Worm (Caenorhabditis elegans) whole organism, mixed stage, embryonic: ENCODE measurements around the gene try-13.

Experiments used
- M03D4.4 ChIP-seq: sonication (generic microtip); optimal IDR thresholded peaks from 2 replicates; lab custom pipeline; 2017; ENCODE audit warnings: mild to moderate bottlenecking, missing genetic modification characterization, missing compliant biosample characterization
- bed-3 ChIP-seq: fragments of 200-800 bp; sonication (Bioruptor generic); optimal IDR thresholded peaks from 3 replicates; lab custom pipeline; 2018; ENCODE audit warnings: mild to moderate bottlenecking, missing genetic modification characterization, moderate library complexity, missing compliant biosample characterization
- blmp-1 ChIP-seq: fragments of 150-350 bp; optimal IDR thresholded peaks from 2 replicates; lab custom pipeline; 2014; ENCODE audit warnings: missing biosample characterization, missing genetic modification characterization
- ceh-43 ChIP-seq: fragments of 200-800 bp; sonication (Bioruptor generic); optimal IDR thresholded peaks from 2 replicates; lab custom pipeline; 2018; ENCODE audit warnings: mild to moderate bottlenecking, missing genetic modification characterization, moderate library complexity, missing compliant biosample characterization
- ces-1 ChIP-seq: fragments of 150-350 bp; optimal IDR thresholded peaks from 2 replicates; lab custom pipeline; 2014; ENCODE audit warnings: missing biosample characterization, missing genetic modification reagents, missing genetic modification characterization
- cnd-1 ChIP-seq: fragments of 200-800 bp; sonication (Bioruptor generic); optimal IDR thresholded peaks from 2 replicates; lab custom pipeline; 2018; ENCODE audit warnings: mild to moderate bottlenecking, missing genetic modification characterization, missing compliant biosample characterization
- elt-1 ChIP-seq: sonication (generic microtip); optimal IDR thresholded peaks from 2 replicates; lab custom pipeline; 2017; ENCODE audit warnings: missing genetic modification characterization, mild to moderate bottlenecking, missing compliant biosample characterization, antibody characterized with exemption, moderate library complexity, borderline replicate concordance; ENCODE audit not compliant: insufficient read depth
- elt-3 ChIP-seq: fragments of 150-350 bp; optimal IDR thresholded peaks from 2 replicates; lab custom pipeline; 2014; ENCODE audit warnings: missing biosample characterization, missing genetic modification characterization
- flh-1 ChIP-seq: fragments of 200-800 bp; sonication (Bioruptor generic); optimal IDR thresholded peaks from 2 replicates; lab custom pipeline; 2018; ENCODE audit warnings: mild to moderate bottlenecking, missing genetic modification characterization, moderate library complexity, missing compliant biosample characterization
- ham-2 ChIP-seq: fragments of 200-800 bp; sonication (Bioruptor generic); optimal IDR thresholded peaks from 2 replicates; lab custom pipeline; 2018; ENCODE audit warnings: mild to moderate bottlenecking, missing genetic modification characterization, missing compliant biosample characterization
- hlh-1 ChIP-seq: fragments of 150-350 bp; optimal IDR thresholded peaks from 2 replicates; lab custom pipeline; 2014; ENCODE audit warnings: missing biosample characterization, missing genetic modification reagents, missing genetic modification characterization
- lin-13 ChIP-seq: fragments of 150-350 bp; optimal IDR thresholded peaks from 2 replicates; lab custom pipeline; 2014; ENCODE audit warnings: missing biosample characterization, missing genetic modification characterization
- lin-32 ChIP-seq: fragments of 200-800 bp; sonication (Bioruptor generic); optimal IDR thresholded peaks from 2 replicates; lab custom pipeline; 2018; ENCODE audit warnings: mild to moderate bottlenecking, missing genetic modification characterization, missing compliant biosample characterization
- lsy-2 ChIP-seq: fragments of 150-350 bp; optimal IDR thresholded peaks from 2 replicates; lab custom pipeline; 2014; ENCODE audit warnings: missing biosample characterization, missing genetic modification characterization
- mab-5 ChIP-seq: fragments of 150-350 bp; optimal IDR thresholded peaks from 2 replicates; lab custom pipeline; 2014; ENCODE audit warnings: missing biosample characterization, missing genetic modification characterization
- mep-1 ChIP-seq: fragments of 150-350 bp; optimal IDR thresholded peaks from 2 replicates; lab custom pipeline; 2017; ENCODE audit warnings: missing biosample characterization, missing genetic modification reagents, missing genetic modification characterization, inconsistent platforms
- nhr-12 ChIP-seq: fragments of 150-350 bp; optimal IDR thresholded peaks from 2 replicates; lab custom pipeline; 2014; ENCODE audit warnings: missing biosample characterization, missing genetic modification characterization
- nhr-2 ChIP-seq: fragments of 150-350 bp; optimal IDR thresholded peaks from 2 replicates; lab custom pipeline; 2014; ENCODE audit warnings: missing biosample characterization, missing genetic modification characterization
- nhr-28 ChIP-seq: fragments of 150-350 bp; optimal IDR thresholded peaks from 2 replicates; lab custom pipeline; 2014; ENCODE audit warnings: missing biosample characterization, missing genetic modification characterization
- nhr-76 ChIP-seq: sonication (generic microtip); optimal IDR thresholded peaks from 2 replicates; lab custom pipeline; 2017; ENCODE audit warnings: missing biosample characterization, missing genetic modification characterization
- pha-4 ChIP-seq: fragments of 150-350 bp; optimal IDR thresholded peaks from 2 replicates; lab custom pipeline; 2018; ENCODE audit warnings: missing biosample characterization, missing genetic modification reagents, missing genetic modification characterization
- snpc-4 ChIP-seq: fragments of 150-350 bp; optimal IDR thresholded peaks from 2 replicates; lab custom pipeline; 2014; ENCODE audit warnings: missing biosample characterization, missing genetic modification characterization
- sptf-1 ChIP-seq: sonication (generic microtip); optimal IDR thresholded peaks from 2 replicates; lab custom pipeline; 2017; ENCODE audit warnings: mild to moderate bottlenecking, missing genetic modification characterization, moderate library complexity, missing compliant biosample characterization
- tbx-8 ChIP-seq: fragments of 200-800 bp; sonication (Bioruptor generic); optimal IDR thresholded peaks from 2 replicates; lab custom pipeline; 2018; ENCODE audit warnings: mild to moderate bottlenecking, missing genetic modification characterization, moderate library complexity, missing compliant biosample characterization
- unc-120 ChIP-seq: sonication (generic microtip); optimal IDR thresholded peaks from 2 replicates; lab custom pipeline; 2017; ENCODE audit warnings: missing genetic modification characterization, missing compliant biosample characterization; ENCODE audit not compliant: poor library complexity, severe bottlenecking
- unc-39 ChIP-seq: fragments of 150-350 bp; optimal IDR thresholded peaks from 2 replicates; lab custom pipeline; 2014; ENCODE audit warnings: missing biosample characterization, missing genetic modification characterization
- unc-62 ChIP-seq: fragments of 150-350 bp; optimal IDR thresholded peaks from 2 replicates; lab custom pipeline; 2014; ENCODE audit warnings: missing biosample characterization, missing genetic modification reagents, missing genetic modification characterization
- zip-8 ChIP-seq: fragments of 150-350 bp; optimal IDR thresholded peaks from 2 replicates; lab custom pipeline; 2014; ENCODE audit warnings: missing biosample characterization, missing genetic modification characterization
- ztf-11 ChIP-seq: fragments of 150-350 bp; optimal IDR thresholded peaks from 2 replicates; lab custom pipeline; 2014; ENCODE audit warnings: missing biosample characterization, missing genetic modification characterization

The try-13 gene

DNA sequence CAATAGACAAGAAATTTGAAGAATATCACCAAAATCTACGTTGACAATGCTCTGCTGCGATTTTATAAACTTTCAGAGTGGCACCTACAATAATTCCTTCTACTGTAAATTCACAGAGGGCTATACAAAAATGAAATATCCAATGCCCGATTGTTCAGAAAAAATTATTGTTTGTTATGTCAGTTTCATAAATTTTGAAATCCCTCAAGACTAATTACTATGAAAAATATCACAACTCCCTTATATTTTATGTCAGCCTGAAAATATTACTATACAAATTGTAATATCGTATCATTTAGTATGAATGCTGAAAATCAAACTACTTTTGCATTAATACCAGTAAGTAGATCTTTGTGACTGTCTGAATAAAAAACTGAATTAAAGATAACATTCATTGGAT, 39.3 kb upstream of the try-13 start, which contains the start of gene srx-60:
Gene srx-60, plus strand, starts transcription at position 301 of the 400 bp plus-strand sequence.
- TF ChIP-seq lin-32, result no peak
- TF ChIP-seq sptf-1, result no peak
- TF ChIP-seq ham-2 (GFP tag; lab: Kevin White, UChicago), result no peak
- no peak for TF ChIP-seq tbx-8 (GFP tag; lab: Kevin White, UChicago)
- no peak for TF ChIP-seq unc-39
- no peak for TF ChIP-seq elt-3 (tag; lab: Kevin White, UChicago)
- TF ChIP-seq flh-1 (GFP tag; lab: Kevin White, UChicago), result no peak
- no peak for TF ChIP-seq cnd-1 (tag; lab: Kevin White, UChicago)
- TF ChIP-seq nhr-2, result no peak
- no peak for TF ChIP-seq elt-1 (tag; lab: Kevin White, UChicago)
- no peak for TF ChIP-seq hlh-1
- no peak for TF ChIP-seq ztf-11 (tag; lab: Kevin White, UChicago)
- TF ChIP-seq nhr-12 (tag; lab: Kevin White, UChicago), result no peak
- TF ChIP-seq unc-62, result no peak
- no peak for TF ChIP-seq nhr-76 (tag; lab: Kevin White, UChicago)
- TF ChIP-seq blmp-1 (tag; lab: Kevin White, UChicago), result no peak
- TF ChIP-seq pha-4 (tag; lab: Kevin White, UChicago), result no peak
- no peak for TF ChIP-seq zip-8 (tag; lab: Kevin White, UChicago)
- no peak for TF ChIP-seq snpc-4
- TF ChIP-seq, all 35 proteins: peak for 0

DNA sequence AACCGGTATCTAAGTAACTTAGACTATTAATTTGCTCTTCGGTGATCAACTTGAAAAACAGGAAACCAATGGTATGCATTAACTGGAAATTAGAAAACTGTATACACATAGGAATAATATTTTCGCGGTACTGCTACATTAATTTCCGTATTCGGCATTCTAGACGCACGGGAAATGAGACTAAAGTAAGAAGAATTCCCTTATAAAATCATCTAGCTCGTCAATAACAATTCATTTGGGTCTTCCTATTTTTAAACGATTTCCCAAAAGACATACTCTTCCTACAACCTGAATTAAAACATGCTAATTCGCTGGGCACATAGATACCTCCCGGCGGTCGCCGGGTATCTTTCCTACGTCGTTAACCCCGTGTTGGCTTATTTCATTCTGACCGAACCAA, 37.6 kb upstream of the try-13 start, which contains the start of gene srj-13:
Gene srj-13, plus strand, starts transcription at position 301 of the 400 bp plus-strand sequence.
- TF ChIP-seq lin-32 (no peak), elt-3 (tag; lab: Kevin White, UChicago) (no peak), mep-1 (tag; lab: Kevin White, UChicago) (no peak), mab-5 (tag; lab: Kevin White, UChicago) (no peak), bed-3 (GFP tag; lab: Kevin White, UChicago) (no peak), flh-1 (GFP tag; lab: Kevin White, UChicago) (no peak)

DNA sequence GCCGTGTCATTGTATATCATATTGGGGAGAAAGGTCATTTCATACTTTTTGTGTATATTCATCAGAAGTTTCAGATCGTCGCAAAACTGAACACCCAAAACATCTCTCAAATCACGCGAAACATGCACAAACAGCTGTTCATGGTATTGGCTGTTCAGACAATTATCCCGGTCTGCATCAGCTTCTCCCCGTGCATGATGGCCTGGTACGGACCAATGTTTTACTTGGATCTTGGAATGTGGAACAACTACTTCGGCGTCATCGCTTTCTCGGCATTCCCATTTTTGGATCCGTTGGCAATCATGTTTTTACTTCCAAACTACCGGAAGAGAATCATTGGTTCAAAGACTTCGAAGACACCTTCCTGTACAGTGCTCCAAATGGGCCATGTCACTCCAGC, 36.4 kb upstream of the try-13 start:
- TF ChIP-seq lin-13 (tag; lab: Kevin White, UChicago) (no peak), ham-2 (GFP tag; lab: Kevin White, UChicago) (no peak), unc-62 (no peak), nhr-28 (tag; lab: Kevin White, UChicago) (no peak), snpc-4 (no peak), elt-3 (tag; lab: Kevin White, UChicago) (no peak), flh-1 (GFP tag; lab: Kevin White, UChicago) (no peak), mep-1 (tag; lab: Kevin White, UChicago) (no peak), zip-8 (tag; lab: Kevin White, UChicago) (no peak), hlh-1 (no peak), elt-1 (tag; lab: Kevin White, UChicago) (no peak), unc-120 (tag; lab: Kevin White, UChicago) (no peak), pha-4 (tag; lab: Kevin White, UChicago) (no peak)

DNA sequence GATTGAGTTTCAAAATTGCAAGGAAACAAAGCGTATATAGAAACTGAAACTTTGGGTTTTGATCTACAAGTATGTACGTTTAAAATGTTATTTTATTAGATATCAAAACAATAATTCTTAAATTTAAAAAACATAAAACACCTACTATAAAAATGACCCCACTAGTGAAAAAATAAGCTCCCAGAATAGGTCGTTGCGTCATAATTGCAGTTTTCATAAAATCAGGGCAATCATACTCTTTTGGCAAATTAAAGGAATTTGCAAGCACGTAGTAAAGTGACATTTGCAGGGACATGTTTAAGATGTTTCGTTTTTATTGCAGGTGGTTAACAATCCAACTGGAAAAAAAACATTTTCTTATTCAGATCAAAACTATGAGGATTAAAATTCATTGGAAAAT, 31.4 kb upstream of the try-13 start, which contains the start of gene srt-6:
Gene srt-6, minus strand, starts transcription at position 295 of the 400 bp plus-strand sequence.
- TF ChIP-seq flh-1 (GFP tag; lab: Kevin White, UChicago), result no peak
- no peak for TF ChIP-seq ceh-43 (GFP tag; lab: Kevin White, UChicago)
- TF ChIP-seq zip-8 (tag; lab: Kevin White, UChicago), result peak; percentile 91

DNA sequence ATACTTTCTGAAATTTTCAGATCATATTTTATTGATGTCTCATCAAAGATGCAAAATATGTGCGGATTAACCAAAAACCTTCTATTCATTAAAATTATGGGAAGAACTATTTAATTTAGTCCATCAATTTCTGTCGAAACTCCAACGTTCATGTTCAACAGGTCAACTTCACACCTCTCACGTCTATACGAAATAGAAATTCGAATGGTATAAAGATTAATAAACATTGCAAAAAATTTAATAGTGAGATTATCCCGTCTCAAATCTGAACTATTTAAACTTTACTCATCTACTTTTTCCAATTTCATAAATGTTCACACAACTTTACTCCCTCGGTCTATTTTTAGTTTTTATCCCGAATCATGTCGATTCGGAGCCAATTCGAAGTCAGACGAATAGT, 30.3 kb upstream of the try-13 start, which contains the start of gene R13D7.2:
Gene R13D7.2, plus strand, starts transcription at position 301 of the 400 bp plus-strand sequence.
- TF ChIP-seq lin-13 (tag; lab: Kevin White, UChicago) (no peak), mab-5 (tag; lab: Kevin White, UChicago) (no peak), sptf-1 (no peak), ham-2 (GFP tag; lab: Kevin White, UChicago) (no peak), nhr-76 (tag; lab: Kevin White, UChicago) (no peak), M03D4.4 (tag; lab: Kevin White, UChicago) (no peak), ztf-11 (tag; lab: Kevin White, UChicago) (no peak), lsy-2 (tag; lab: Kevin White, UChicago) (no peak), unc-120 (tag; lab: Kevin White, UChicago) (no peak), snpc-4 (no peak)

DNA sequence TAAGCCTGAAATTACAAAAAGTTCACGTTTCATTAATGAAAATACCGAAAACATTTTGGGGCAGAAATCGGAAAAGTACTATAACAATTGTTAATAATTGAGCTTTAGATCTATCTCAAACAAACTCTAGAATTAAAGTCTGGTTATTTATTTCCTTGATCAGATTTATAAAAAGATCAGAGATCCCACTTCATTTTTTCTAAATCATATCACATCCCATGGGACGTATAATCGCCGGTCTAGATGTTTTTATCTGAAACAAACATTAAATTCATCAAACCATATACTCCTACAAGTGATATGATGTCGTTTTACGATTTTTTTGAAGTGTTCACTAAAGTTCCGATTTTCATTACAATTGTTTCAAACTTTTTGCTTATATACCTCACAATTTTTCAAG, 28.2 kb upstream of the try-13 start, which contains the start of gene str-41:
Gene str-41, plus strand, starts transcription at position 301 of the 400 bp plus-strand sequence.
- TF ChIP-seq ces-1 (GFP tag; lab: Kevin White, UChicago), result no peak
- TF ChIP-seq M03D4.4 (tag; lab: Kevin White, UChicago), result no peak
- TF ChIP-seq pha-4 (tag; lab: Kevin White, UChicago), result no peak
